Fruit fly (Drosophila melanogaster) whole organism, embryonic: ENCODE measurements around the gene Srr.

Source experiments
- CG13894 ChIP-seq: fragments of 200-800 bp; sonication (Bioruptor generic); optimal IDR thresholded peaks from 3 replicates; lab custom pipeline; 2018; ENCODE audit warnings: missing biosample characterization, mild to moderate bottlenecking, missing genetic modification characterization, moderate library complexity
- CG14667 ChIP-seq: fragments of 200-800 bp; sonication (Bioruptor generic); IDR thresholded peaks from 2 replicates; pipeline ENCODE4 v1.3.6; 2022; ENCODE audit warnings: missing biosample characterization, missing genetic modification characterization
- CG15011 ChIP-seq: fragments of 200-800 bp; sonication (Bioruptor generic); optimal IDR thresholded peaks from 3 replicates; lab custom pipeline; 2018; ENCODE audit warnings: missing biosample characterization, mild to moderate bottlenecking, missing genetic modification characterization
- CG15073 ChIP-seq: fragments of 200-800 bp; sonication (Bioruptor generic); optimal IDR thresholded peaks from 2 replicates; lab custom pipeline; 2016; ENCODE audit warnings: missing biosample characterization, missing genetic modification characterization
- CG2712 ChIP-seq: fragments of 200-800 bp; optimal IDR thresholded peaks from 3 replicates; lab custom pipeline; 2019; ENCODE audit warnings: missing biosample characterization, mild to moderate bottlenecking, missing genetic modification characterization, moderate library complexity
- CG31224 ChIP-seq: fragments of 200-800 bp; sonication (Bioruptor generic); IDR thresholded peaks from 2 replicates; pipeline ENCODE4 v1.3.6; 2022; ENCODE audit warnings: missing biosample characterization, missing genetic modification characterization
- CG33557 ChIP-seq: fragments of 200-800 bp; sonication (Bioruptor generic); optimal IDR thresholded peaks from 2 replicates; lab custom pipeline; 2019; ENCODE audit warnings: missing biosample characterization, mild to moderate bottlenecking, missing genetic modification characterization, moderate library complexity
- CG3838 ChIP-seq: fragments of 200-800 bp; sonication (Bioruptor generic); optimal IDR thresholded peaks from 3 replicates; lab custom pipeline; 2016; ENCODE audit warnings: missing biosample characterization, missing genetic modification characterization
- CG5180 ChIP-seq: fragments of 200-800 bp; sonication (Bioruptor generic); optimal IDR thresholded peaks from 3 replicates; lab custom pipeline; 2017; ENCODE audit warnings: missing biosample characterization, missing genetic modification characterization, mild to moderate bottlenecking, moderate library complexity, missing genetic modification reagents
- CG7372 ChIP-seq: fragments of 200-800 bp; sonication (Bioruptor generic); IDR thresholded peaks from 2 replicates; pipeline ENCODE4 v1.3.6; 2022; ENCODE audit warnings: missing biosample characterization, missing genetic modification characterization
- CG7963 ChIP-seq: fragments of 200-800 bp; sonication (Bioruptor generic); IDR thresholded peaks from 3 replicates; pipeline ENCODE4 v1.3.6; 2022; ENCODE audit warnings: missing biosample characterization, missing genetic modification characterization; ENCODE audit not compliant: partially characterized antibody
- Deaf1 ChIP-seq: fragments of 200-800 bp; optimal IDR thresholded peaks from 3 replicates; lab custom pipeline; 2019; ENCODE audit warnings: missing biosample characterization, mild to moderate bottlenecking, missing genetic modification characterization, moderate library complexity
- Dll ChIP-seq: fragments of 200-800 bp; sonication (Bioruptor generic); IDR thresholded peaks from 4 replicates; pipeline ENCODE4 v1.3.6; 2022; ENCODE audit warnings: missing biosample characterization, missing genetic modification characterization; ENCODE audit not compliant: partially characterized antibody
- Drgx ChIP-seq: fragments of 200-800 bp; sonication (Bioruptor generic); IDR thresholded peaks from 2 replicates; pipeline ENCODE4 v1.3.6; 2022; ENCODE audit warnings: missing biosample characterization, missing genetic modification characterization
- E2f2 ChIP-seq: fragments of 200-800 bp; sonication (Bioruptor generic); IDR thresholded peaks from 2 replicates; pipeline ENCODE4 v1.3.6; 2022; ENCODE audit warnings: missing biosample characterization, missing genetic modification characterization
- Mad ChIP-seq: fragments of 200-800 bp; sonication (Bioruptor generic); optimal IDR thresholded peaks from 2 replicates; lab custom pipeline; 2016; ENCODE audit warnings: missing biosample characterization, missing genetic modification characterization
- PHDP ChIP-seq: fragments of 200-800 bp; sonication (Bioruptor generic); optimal IDR thresholded peaks from 3 replicates; lab custom pipeline; 2018; ENCODE audit warnings: missing biosample characterization, mild to moderate bottlenecking, missing genetic modification characterization, moderate library complexity
- Ptx1 ChIP-seq: fragments of 200-800 bp; sonication (Bioruptor generic); IDR thresholded peaks from 2 replicates; pipeline ENCODE4 v1.3.6; 2022; ENCODE audit warnings: missing biosample characterization, missing genetic modification characterization
- Scr ChIP-seq: fragments of 200-800 bp; sonication (Bioruptor generic); IDR thresholded peaks from 2 replicates; pipeline ENCODE4 v1.3.6; 2022; ENCODE audit warnings: missing biosample characterization, missing genetic modification characterization; ENCODE audit not compliant: partially characterized antibody
- Six4 ChIP-seq: fragments of 200-800 bp; sonication (Bioruptor generic); optimal IDR thresholded peaks from 2 replicates; lab custom pipeline; 2016; ENCODE audit warnings: missing biosample characterization, missing genetic modification characterization
- btn ChIP-seq: fragments of 200-800 bp; sonication (Bioruptor generic); optimal IDR thresholded peaks from 2 replicates; lab custom pipeline; 2016; ENCODE audit warnings: missing biosample characterization, missing genetic modification characterization
- chif ChIP-seq, 2 experiments: fragments of 200-800 bp; sonication (Bioruptor generic); optimal IDR thresholded peaks; 3 replicates each; lab custom pipeline; 2016; ENCODE audit warnings: missing biosample characterization in 2 of 2, missing genetic modification characterization in 2 of 2
- chn ChIP-seq: fragments of 200-800 bp; sonication (Bioruptor generic); optimal IDR thresholded peaks from 2 replicates; lab custom pipeline; 2016; ENCODE audit warnings: missing biosample characterization, missing genetic modification characterization
- dati ChIP-seq: fragments of 200-800 bp; sonication (Bioruptor generic); IDR thresholded peaks from 2 replicates; pipeline ENCODE4 v1.3.6; 2022; ENCODE audit warnings: missing biosample characterization, missing genetic modification characterization
- disco-r ChIP-seq: fragments of 200-800 bp; sonication (Bioruptor generic); optimal IDR thresholded peaks from 2 replicates; lab custom pipeline; 2016; ENCODE audit warnings: missing biosample characterization, missing genetic modification characterization
- dmrt99B ChIP-seq: fragments of 200-800 bp; sonication (Bioruptor generic); optimal IDR thresholded peaks from 2 replicates; lab custom pipeline; 2018; ENCODE audit warnings: missing biosample characterization, mild to moderate bottlenecking, missing genetic modification characterization, moderate library complexity
- ems ChIP-seq: fragments of 200-800 bp; sonication (Bioruptor generic); optimal IDR thresholded peaks from 3 replicates; lab custom pipeline; 2016; ENCODE audit warnings: missing biosample characterization, missing genetic modification characterization
- fd102C ChIP-seq: fragments of 200-800 bp; sonication (Bioruptor generic); optimal IDR thresholded peaks from 2 replicates; lab custom pipeline; 2018; ENCODE audit warnings: missing biosample characterization, mild to moderate bottlenecking, missing genetic modification characterization, moderate library complexity
- gcm2 ChIP-seq: fragments of 200-800 bp; sonication (Bioruptor generic); optimal IDR thresholded peaks from 2 replicates; lab custom pipeline; 2016; ENCODE audit warnings: missing biosample characterization, missing genetic modification characterization
- gfzf ChIP-seq: fragments of 200-800 bp; sonication (Bioruptor generic); optimal IDR thresholded peaks from 2 replicates; lab custom pipeline; 2016; ENCODE audit warnings: missing biosample characterization, mild to moderate bottlenecking, missing genetic modification characterization, moderate library complexity
- grn ChIP-seq: fragments of 200-800 bp; sonication (Bioruptor generic); optimal IDR thresholded peaks from 3 replicates; lab custom pipeline; 2017; ENCODE audit warnings: missing biosample characterization, missing genetic modification characterization
- gsb-n ChIP-seq: fragments of 200-800 bp; sonication (Bioruptor generic); optimal IDR thresholded peaks from 3 replicates; lab custom pipeline; 2018; ENCODE audit warnings: missing biosample characterization, mild to moderate bottlenecking, missing genetic modification characterization
- nerfin-2 ChIP-seq: fragments of 200-800 bp; sonication (Bioruptor generic); IDR thresholded peaks from 2 replicates; pipeline ENCODE4 v1.3.6; 2022; ENCODE audit warnings: missing biosample characterization, missing genetic modification characterization; ENCODE audit not compliant: partially characterized antibody
- nom ChIP-seq: fragments of 200-800 bp; sonication (Bioruptor generic); optimal IDR thresholded peaks from 2 replicates; lab custom pipeline; 2017; ENCODE audit warnings: missing biosample characterization, missing genetic modification characterization, mild to moderate bottlenecking, moderate library complexity, missing genetic modification reagents
- sqz ChIP-seq: fragments of 200-800 bp; sonication (Bioruptor generic); optimal IDR thresholded peaks from 3 replicates; lab custom pipeline; 2018; ENCODE audit warnings: missing biosample characterization, mild to moderate bottlenecking, missing genetic modification characterization
- sr ChIP-seq: fragments of 200-800 bp; sonication (Bioruptor generic); IDR thresholded peaks from 3 replicates; pipeline ENCODE4 v1.3.6; 2022; ENCODE audit warnings: missing biosample characterization, missing genetic modification characterization
- ssp ChIP-seq: fragments of 200-800 bp; sonication (Bioruptor generic); IDR thresholded peaks from 2 replicates; pipeline ENCODE4 v1.3.6; 2022; ENCODE audit warnings: missing biosample characterization, missing genetic modification characterization
- tap ChIP-seq: fragments of 200-800 bp; optimal IDR thresholded peaks from 3 replicates; lab custom pipeline; 2019; ENCODE audit warnings: missing biosample characterization, mild to moderate bottlenecking, missing genetic modification characterization, moderate library complexity
- twi ChIP-seq: fragments of 200-800 bp; optimal IDR thresholded peaks from 2 replicates; lab custom pipeline; 2019; ENCODE audit warnings: missing biosample characterization, mild to moderate bottlenecking, missing genetic modification characterization, moderate library complexity

Gene Srr

DNA sequence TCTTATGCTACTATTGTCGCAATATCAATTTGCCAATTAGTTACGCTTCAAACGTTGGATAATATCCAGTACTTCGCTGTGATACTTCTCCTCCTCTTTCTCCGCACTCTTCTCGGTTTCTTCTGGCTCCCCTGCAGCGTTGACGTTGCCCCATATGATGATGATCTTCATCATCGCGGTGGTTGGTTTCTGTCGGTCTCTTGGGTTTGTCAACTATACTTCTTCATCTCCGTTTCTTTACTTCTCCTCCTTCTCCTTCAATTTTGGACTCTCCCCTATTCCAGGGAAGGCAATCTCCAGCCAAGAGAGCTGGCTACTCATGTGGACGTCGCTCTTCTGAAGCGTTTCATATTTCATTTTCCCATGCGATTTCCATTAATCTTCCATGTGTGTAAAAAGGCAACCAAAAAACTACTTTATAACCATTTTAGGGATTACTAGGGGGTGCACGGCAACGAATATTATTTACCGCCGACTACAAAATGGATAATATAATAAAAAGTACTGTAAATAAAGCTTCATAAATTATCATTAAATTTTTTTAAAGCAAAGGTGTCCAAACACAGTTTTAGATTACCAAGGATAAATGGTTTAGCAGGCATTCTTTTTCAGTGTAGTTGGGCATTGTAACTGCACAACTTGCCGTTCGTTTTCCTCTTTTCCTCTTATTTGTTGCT lies 17.4 kb upstream of the Srr start (continued):
- TF ChIP-seq CG31224 (GFP tag; lab: Robert Waterston, UW) (no peak), chn (GFP tag; lab: Kevin White, UChicago) (no peak), Ptx1 (no peak), CG3838 (GFP tag; lab: Kevin White, UChicago) (no peak), tap (tag; lab: Kevin White, UChicago) (no peak), CG15073 (GFP tag; lab: Kevin White, UChicago) (no peak), CG5180 (no peak), CG33557 (GFP tag; lab: Kevin White, UChicago) (peak; percentile 28), ssp (GFP tag; lab: Robert Waterston, UW) (no peak), sqz (GFP tag; lab: Kevin White, UChicago) (no peak), grn (GFP tag; lab: Kevin White, UChicago) (no peak), PHDP (tag; lab: Kevin White, UChicago) (no peak), Deaf1 (tag; lab: Kevin White, UChicago) (no peak), dmrt99B (tag; lab: Kevin White, UChicago) (no peak), Drgx (GFP tag; lab: Robert Waterston, UW) (peak; percentile 83), ems (GFP tag; lab: Kevin White, UChicago) (no peak), btn (GFP tag; lab: Kevin White, UChicago) (no peak), CG2712 (tag; lab: Kevin White, UChicago) (peak; percentile 29), nerfin-2 (GFP tag; lab: Robert Waterston, UW) (no peak), Six4 (no peak), CG13894 (tag; lab: Kevin White, UChicago) (no peak), dati (no peak), disco-r (GFP tag; lab: Kevin White, UChicago) (no peak), Scr (GFP tag; lab: Robert Waterston, UW) (no peak), twi (tag; lab: Kevin White, UChicago) (peak; percentile 84), gfzf (GFP tag; lab: Kevin White, UChicago) (no peak), gsb-n (tag; lab: Kevin White, UChicago) (no peak), Dll (GFP tag; lab: Robert Waterston, UW) (no peak), CG7963 (GFP tag; lab: Robert Waterston, UW) (no peak), chif (GFP tag; optimal IDR thresholded peaks at IDR 0.05; lab: Kevin White, UChicago) (peak in 1 of 2 experiments; percentile 5), gcm2 (no peak), fd102C (GFP tag; lab: Kevin White, UChicago) (no peak), sr (GFP tag; lab: Robert Waterston, UW) (no peak), CG15011 (GFP tag; lab: Kevin White, UChicago) (no peak), CG14667 (GFP tag; lab: Robert Waterston, UW) (no peak), CG7372 (GFP tag; lab: Robert Waterston, UW) (no peak), nom (GFP tag; lab: Kevin White, UChicago) (peak; percentile 73)
- TF ChIP-seq, all 482 proteins: peak for 63

- no peak for TF ChIP-seq Mad (GFP tag; lab: Kevin White, UChicago)
- peak; percentile 18 for TF ChIP-seq nom (GFP tag; lab: Kevin White, UChicago)
- 0 out of 2 replicates have a peak, but pooled peaks have one; percentile 3 for TF ChIP-seq E2f2 (GFP tag; lab: Robert Waterston, UW)
Measured at dm6 chr3R:9348379-9348721, 16.8 kb upstream of the Srr start.
